Fruit fly (Drosophila melanogaster) Kc167 (cell line): ENCODE data around the gene CG6689.

Experiments used
- Sin3A ChIP-seq: fragments of >200 bp; optimal IDR thresholded peaks from 2 replicates; lab custom pipeline; 2018; ENCODE audit warnings: missing external identifiers
- h ChIP-seq: fragments of >200 bp; optimal IDR thresholded peaks from 3 replicates; lab custom pipeline; 2018; ENCODE audit warnings: missing external identifiers
- psq ChIP-seq: fragments of >200 bp; optimal IDR thresholded peaks from 2 replicates; lab custom pipeline; 2017; ENCODE audit warnings: missing external identifiers
- ttk ChIP-seq: sonication (Bioruptor generic); optimal IDR thresholded peaks from 2 replicates; lab custom pipeline; 2017; ENCODE audit warnings: missing external identifiers

- TF ChIP-seq Sin3A (no peak), psq (lab: Kevin White, UChicago) (no peak), ttk (lab: Kevin White, UChicago) (no peak), h (lab: Kevin White, UChicago) (no peak)
Measured at dm6 chr3R:11231705-11232261, 11.9 kb upstream of the CG6689 start, which contains the start of the genes CG17187 and Dph3.
